Worm (Caenorhabditis elegans) whole organism, late embryonic: Measurements from ENCODE around the gene K02E7.11.
A peak's percentile ranks its signal among the peaks of the same experiment; 100 is the strongest.
"Not testable (repeated sequence)": the region's sequence is repeated elsewhere in the genome, so short reads cannot be mapped to it uniquely, and the experiment has no call there.

Experiments
- K09A11.1 ChIP-seq: sonication (generic microtip); optimal IDR thresholded peaks from 2 replicates; lab custom pipeline; 2017; ENCODE audit warnings: antibody characterized with exemption, mild to moderate bottlenecking, missing genetic modification characterization, missing compliant biosample characterization; ENCODE audit not compliant: insufficient read depth
- T23F11.4 ChIP-seq: fragments of 200-800 bp; sonication (Bioruptor generic); optimal IDR thresholded peaks from 2 replicates; lab custom pipeline; 2018; ENCODE audit warnings: mild to moderate bottlenecking, missing genetic modification characterization, missing compliant biosample characterization
- ahr-1 ChIP-seq: sonication (generic microtip); optimal IDR thresholded peaks from 2 replicates; lab custom pipeline; 2016; ENCODE audit warnings: missing genetic modification characterization, missing compliant biosample characterization
- ceh-14 ChIP-seq: sonication (generic microtip); optimal IDR thresholded peaks from 2 replicates; lab custom pipeline; 2016; ENCODE audit warnings: missing genotype, missing genetic modification characterization, missing compliant biosample characterization
- ceh-24 ChIP-seq: sonication (generic microtip); optimal IDR thresholded peaks from 2 replicates; lab custom pipeline; 2016; ENCODE audit warnings: mild to moderate bottlenecking, missing genetic modification characterization, missing compliant biosample characterization
- ceh-34 ChIP-seq: sonication (generic microtip); optimal IDR thresholded peaks from 2 replicates; lab custom pipeline; 2016; ENCODE audit warnings: mild to moderate bottlenecking, missing genetic modification characterization, missing compliant biosample characterization
- ceh-48 ChIP-seq: sonication (generic microtip); optimal IDR thresholded peaks from 2 replicates; lab custom pipeline; 2016; ENCODE audit warnings: missing genetic modification characterization, inconsistent platforms, missing compliant biosample characterization
- ceh-6 ChIP-seq: fragments of 200-800 bp; sonication (Bioruptor generic); optimal IDR thresholded peaks from 2 replicates; lab custom pipeline; 2018; ENCODE audit warnings: mild to moderate bottlenecking, missing genetic modification characterization, missing compliant biosample characterization
- ceh-9 ChIP-seq: sonication (generic microtip); optimal IDR thresholded peaks from 2 replicates; lab custom pipeline; 2016; ENCODE audit warnings: mild to moderate bottlenecking, missing genetic modification characterization, inconsistent platforms, missing compliant biosample characterization
- che-1 ChIP-seq: sonication (generic microtip); optimal IDR thresholded peaks from 2 replicates; lab custom pipeline; 2016; ENCODE audit warnings: mild to moderate bottlenecking, missing genetic modification characterization, missing compliant biosample characterization
- dve-1 ChIP-seq: sonication (generic microtip); optimal IDR thresholded peaks from 2 replicates; lab custom pipeline; 2017; ENCODE audit warnings: antibody characterized with exemption, mild to moderate bottlenecking, missing genetic modification characterization, missing compliant biosample characterization
- elt-2 ChIP-seq: sonication (generic microtip); optimal IDR thresholded peaks from 2 replicates; lab custom pipeline; 2016; ENCODE audit warnings: missing genetic modification reagents, missing genetic modification characterization, missing compliant biosample characterization
- elt-4 ChIP-seq: sonication (generic microtip); optimal IDR thresholded peaks from 2 replicates; lab custom pipeline; 2016; ENCODE audit warnings: missing genetic modification characterization, missing compliant biosample characterization
- fax-1 ChIP-seq: sonication (generic microtip); optimal IDR thresholded peaks from 2 replicates; lab custom pipeline; 2016; ENCODE audit warnings: missing genotype, missing genetic modification characterization, missing compliant biosample characterization
- hlh-13 ChIP-seq: fragments of 200-800 bp; sonication (Bioruptor generic); optimal IDR thresholded peaks from 2 replicates; lab custom pipeline; 2018; ENCODE audit warnings: mild to moderate bottlenecking, missing genetic modification characterization, missing compliant biosample characterization
- hlh-15 ChIP-seq: sonication (generic microtip); optimal IDR thresholded peaks from 2 replicates; lab custom pipeline; 2016; ENCODE audit warnings: missing genetic modification characterization, missing compliant biosample characterization
- lim-6 ChIP-seq: sonication (generic microtip); optimal IDR thresholded peaks from 2 replicates; lab custom pipeline; 2016; ENCODE audit warnings: missing genetic modification characterization, missing compliant biosample characterization
- madf-2 ChIP-seq: sonication (generic microtip); optimal IDR thresholded peaks from 2 replicates; lab custom pipeline; 2017; ENCODE audit warnings: missing genetic modification characterization, missing compliant biosample characterization
- nhr-11 ChIP-seq: fragments of 150-350 bp; optimal IDR thresholded peaks from 2 replicates; lab custom pipeline; 2014; ENCODE audit warnings: missing biosample characterization, missing genetic modification characterization
- nhr-232 ChIP-seq: sonication (generic microtip); optimal IDR thresholded peaks from 2 replicates; lab custom pipeline; 2016; ENCODE audit warnings: missing genetic modification characterization, missing compliant biosample characterization
- npax-4 ChIP-seq: sonication (generic microtip); optimal IDR thresholded peaks from 2 replicates; lab custom pipeline; 2016; ENCODE audit warnings: missing genetic modification characterization, missing compliant biosample characterization
- odd-2 ChIP-seq: sonication (generic microtip); optimal IDR thresholded peaks from 2 replicates; lab custom pipeline; 2017; ENCODE audit warnings: antibody characterized with exemption, mild to moderate bottlenecking, missing genetic modification characterization, missing compliant biosample characterization
- pat-9 ChIP-seq: fragments of 200-800 bp; sonication (Bioruptor generic); optimal IDR thresholded peaks from 2 replicates; lab custom pipeline; 2018; ENCODE audit warnings: mild to moderate bottlenecking, missing genetic modification characterization, moderate library complexity, missing compliant biosample characterization
- pax-1 ChIP-seq: fragments of 150-350 bp; optimal IDR thresholded peaks from 2 replicates; lab custom pipeline; 2014; ENCODE audit warnings: missing biosample characterization, missing genetic modification characterization
- pha-2 ChIP-seq: sonication (generic microtip); optimal IDR thresholded peaks from 2 replicates; lab custom pipeline; 2017; ENCODE audit warnings: mild to moderate bottlenecking, missing genetic modification characterization, missing compliant biosample characterization
- pqm-1 ChIP-seq: sonication (generic microtip); optimal IDR thresholded peaks from 2 replicates; lab custom pipeline; 2016; ENCODE audit warnings: missing genetic modification characterization, missing compliant biosample characterization
- sdc-2 ChIP-seq: sonication (generic microtip); optimal IDR thresholded peaks from 2 replicates; lab custom pipeline; 2016; ENCODE audit warnings: missing genotype, missing genetic modification characterization, missing compliant biosample characterization
- sox-4 ChIP-seq: sonication (generic microtip); optimal IDR thresholded peaks from 2 replicates; lab custom pipeline; 2017; ENCODE audit warnings: mild to moderate bottlenecking, missing genetic modification characterization, inconsistent platforms, missing compliant biosample characterization
- syd-9 ChIP-seq: sonication (generic microtip); optimal IDR thresholded peaks from 2 replicates; lab custom pipeline; 2016; ENCODE audit warnings: mild to moderate bottlenecking, missing genetic modification characterization, moderate library complexity, missing compliant biosample characterization
- ttx-3 ChIP-seq: sonication (generic microtip); optimal IDR thresholded peaks from 2 replicates; lab custom pipeline; 2016; ENCODE audit warnings: missing genetic modification reagents, missing genetic modification characterization, missing compliant biosample characterization
- unc-42 ChIP-seq: sonication (generic microtip); optimal IDR thresholded peaks from 2 replicates; lab custom pipeline; 2016; ENCODE audit warnings: missing genotype, missing genetic modification characterization, missing compliant biosample characterization
- unc-86 ChIP-seq: sonication (generic microtip); optimal IDR thresholded peaks from 2 replicates; lab custom pipeline; 2016; ENCODE audit warnings: missing genetic modification characterization, missing compliant biosample characterization
- ztf-16 ChIP-seq: sonication (generic microtip); optimal IDR thresholded peaks from 2 replicates; lab custom pipeline; 2017; ENCODE audit warnings: missing genetic modification characterization, missing compliant biosample characterization

K02E7.11 gene

DNA sequence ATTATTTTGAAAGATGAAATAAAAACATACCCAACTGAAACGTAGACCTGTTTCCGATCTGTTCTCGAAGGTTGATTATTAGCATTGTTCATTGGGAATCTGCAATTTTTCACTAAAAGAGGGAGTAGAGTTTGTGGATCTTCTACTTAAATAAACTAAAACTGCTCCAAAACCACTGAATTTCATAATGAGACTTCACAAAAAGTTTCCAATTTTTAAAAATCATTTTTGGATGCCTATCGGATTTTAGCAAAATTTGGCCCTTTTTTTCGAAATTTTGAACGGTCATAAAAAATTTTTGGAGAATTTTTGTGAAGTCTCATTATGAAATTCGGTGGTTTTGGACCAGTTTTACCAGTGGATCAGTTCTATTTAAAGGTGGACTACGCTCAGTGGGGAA is 8.4 kb downstream of the K02E7.11 start, which contains the start of gene K02E7.10:
TSS of gene K02E7.10 (minus strand) at position 101 of the 400 bp plus-strand sequence.
- TF ChIP-seq ttx-3 (tag; lab: Kevin White, UChicago) = no peak
- no peak for TF ChIP-seq ceh-24
- no peak for TF ChIP-seq dve-1 (tag; lab: Kevin White, UChicago)
- no peak for TF ChIP-seq nhr-11 (tag; lab: Kevin White, UChicago)
- no peak for TF ChIP-seq che-1 (tag; lab: Kevin White, UChicago)
- TF ChIP-seq ztf-16 (tag; lab: Kevin White, UChicago) = no peak
- TF ChIP-seq pqm-1 (tag; lab: Kevin White, UChicago) = no peak
- TF ChIP-seq odd-2 (tag; lab: Kevin White, UChicago) = no peak
- TF ChIP-seq ceh-48 (tag; lab: Kevin White, UChicago) = no peak
- TF ChIP-seq pax-1 (tag; lab: Kevin White, UChicago) = no peak
- TF ChIP-seq pat-9 (tag; lab: Kevin White, UChicago) = no peak
- TF ChIP-seq sdc-2 (tag; lab: Kevin White, UChicago) = no peak
- no peak for TF ChIP-seq hlh-13 (GFP tag; lab: Kevin White, UChicago)
- no peak for TF ChIP-seq npax-4 (tag; lab: Kevin White, UChicago)
- no peak for TF ChIP-seq unc-86 (tag; lab: Kevin White, UChicago)
- no peak for TF ChIP-seq elt-4
- TF ChIP-seq syd-9 (tag; lab: Kevin White, UChicago) = no peak
- TF ChIP-seq pha-2 (tag; lab: Kevin White, UChicago) = no peak
- no peak for TF ChIP-seq K09A11.1 (tag; lab: Kevin White, UChicago)
- TF ChIP-seq, all 69 proteins: peak for 0

DNA sequence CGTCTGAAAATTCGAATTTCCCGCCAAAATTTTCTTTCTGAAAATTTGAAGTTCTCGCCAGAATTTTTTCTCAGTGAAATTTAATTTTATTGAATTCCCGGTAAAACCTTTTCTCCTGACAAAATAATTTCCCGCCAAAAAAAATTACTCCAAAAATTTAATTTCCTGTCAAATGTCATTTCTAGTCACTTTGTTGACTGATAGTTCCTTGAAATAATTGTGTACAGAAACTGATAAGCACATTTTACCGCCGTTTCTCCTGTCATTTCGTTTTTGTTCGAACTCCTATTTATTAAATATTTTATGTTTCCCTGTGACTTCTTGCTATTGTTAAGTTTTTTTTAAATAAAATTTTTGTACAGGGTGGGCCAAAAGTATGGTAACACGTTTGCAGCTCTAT is 11.4 kb downstream of the K02E7.11 start:
- TF ChIP-seq ztf-16 (tag; lab: Kevin White, UChicago) (no peak), fax-1 (no peak), npax-4 (tag; lab: Kevin White, UChicago) (no peak)

DNA sequence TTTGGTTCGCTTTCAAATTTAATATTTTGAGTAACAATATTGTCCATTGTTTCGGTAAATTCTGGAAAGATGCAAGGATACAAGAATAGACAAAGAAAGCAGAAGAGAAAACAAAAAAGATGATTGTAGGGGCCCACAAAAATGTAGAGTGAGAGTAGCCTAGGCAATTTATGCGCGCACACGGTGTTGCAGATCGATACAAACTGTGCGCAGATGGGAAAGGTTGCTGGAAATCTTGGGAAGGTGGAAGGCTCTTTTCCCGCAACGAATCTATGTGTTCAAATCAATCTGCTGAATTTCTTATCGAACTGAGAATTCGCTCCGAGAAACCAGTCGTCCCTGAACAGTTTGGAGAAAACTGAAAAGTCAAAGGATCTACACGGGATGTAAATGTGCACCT is 14.6 kb downstream of the K02E7.11 start, which contains the start of gene btb-10:
TSS of gene btb-10 (minus strand) at position 101 of the 400 bp plus-strand sequence.
- TF ChIP-seq elt-4; ceh-9 (tag; lab: Kevin White, UChicago); ceh-6 (GFP tag; lab: Kevin White, UChicago): not testable (repeated sequence)

DNA sequence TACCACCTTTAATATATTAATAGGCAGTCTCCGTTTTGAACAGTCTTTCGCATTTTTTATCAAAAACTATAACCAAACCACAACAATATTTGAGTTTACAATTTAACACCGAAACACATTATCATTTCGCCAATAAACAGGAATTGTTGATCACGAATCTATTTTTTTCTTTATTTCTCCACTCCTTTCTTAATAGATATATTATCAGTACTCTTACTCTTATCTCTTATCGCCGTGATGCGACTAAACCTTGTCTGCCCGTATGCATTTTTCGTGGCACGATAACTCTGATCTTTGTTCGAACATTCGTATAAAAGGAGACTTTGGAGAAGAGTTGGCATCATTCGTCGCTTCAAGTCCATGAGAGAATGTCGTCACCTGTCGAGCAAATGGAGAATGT is 18.5 kb downstream of the K02E7.11 start:
- TF ChIP-seq elt-2 (tag; lab: Kevin White, UChicago) (peak; percentile 94), lim-6 (tag; lab: Kevin White, UChicago) (no peak)

DNA sequence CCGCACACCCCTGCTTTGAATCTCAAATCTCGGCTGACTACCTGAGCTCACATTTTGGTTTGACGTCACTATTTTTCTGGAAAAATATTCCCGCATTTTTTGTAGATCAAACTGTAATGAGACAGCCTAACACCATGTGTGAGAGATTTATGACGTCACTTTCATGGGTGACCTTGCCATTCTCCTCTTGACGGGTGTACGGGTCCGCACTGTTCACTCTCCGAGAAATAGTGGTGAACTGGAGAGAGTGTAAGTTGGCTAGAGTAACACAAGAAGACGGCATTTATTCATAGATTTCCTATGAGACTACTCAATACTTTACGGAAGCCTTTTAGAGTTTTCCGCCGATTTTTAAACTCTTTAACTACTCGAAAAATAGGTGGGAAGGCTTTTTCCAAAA is 20.6 kb downstream of the K02E7.11 start, which contains the start of gene K02E7.7:
TSS of gene K02E7.7 (plus strand) at position 301 of the 400 bp plus-strand sequence.
- not testable (repeated sequence) for TF ChIP-seq ceh-9, syd-9, ceh-34 (tag; lab: Kevin White, UChicago)

DNA sequence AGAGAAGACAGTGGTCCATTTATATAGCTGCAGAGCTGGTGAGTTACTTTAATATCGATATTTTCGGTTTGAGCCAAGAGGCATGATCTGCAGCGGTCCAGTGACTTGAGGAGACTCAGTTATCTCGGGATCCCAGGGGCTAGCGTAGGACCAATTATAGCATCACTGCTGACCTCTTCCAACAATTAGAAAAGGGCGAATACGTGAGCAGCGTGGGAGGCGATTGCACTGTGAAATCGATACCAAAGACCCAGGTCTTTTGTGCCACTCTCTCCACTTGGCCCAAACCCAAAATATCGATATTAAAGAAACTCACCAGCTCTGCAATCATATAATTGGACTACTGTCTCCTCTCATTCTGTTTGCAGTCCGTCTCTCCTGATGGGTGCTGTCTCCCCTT is 25.5 kb downstream of the K02E7.11 start, which contains the start of gene fbxb-40:
TSS of gene fbxb-40 (minus strand) at position 101 of the 400 bp plus-strand sequence.
- no peak for TF ChIP-seq ahr-1 (tag; lab: Kevin White, UChicago)
- no peak for TF ChIP-seq ceh-14 (tag; lab: Kevin White, UChicago)
- no peak for TF ChIP-seq nhr-232

DNA sequence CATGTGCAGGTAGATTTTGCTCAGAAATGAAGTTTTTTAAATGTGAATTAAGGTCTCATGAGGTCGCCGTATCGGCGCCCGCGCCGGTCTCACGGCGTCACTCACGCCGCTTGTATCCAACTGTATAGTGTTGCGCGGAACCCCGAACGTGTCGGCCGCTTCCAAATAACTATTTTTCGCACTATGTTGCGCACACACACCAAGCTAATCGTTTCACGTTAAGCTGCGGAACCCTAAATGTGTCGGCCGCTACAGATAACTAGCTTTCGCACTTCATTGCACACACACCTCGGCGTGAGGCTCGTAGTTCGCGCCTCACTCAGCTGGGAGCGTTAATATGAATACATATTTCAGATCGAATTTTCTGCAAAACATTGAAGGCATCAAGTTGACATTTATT is 28.4 kb downstream of the K02E7.11 start:
- no peak for TF ChIP-seq hlh-15 (tag; lab: Kevin White, UChicago)
- no peak for TF ChIP-seq madf-2 (tag; lab: Kevin White, UChicago)
- TF ChIP-seq ceh-9 (tag; lab: Kevin White, UChicago) = no peak
- no peak for TF ChIP-seq unc-42 (tag; lab: Kevin White, UChicago)
- no peak for TF ChIP-seq K09A11.1 (tag; lab: Kevin White, UChicago)
- TF ChIP-seq sox-4 (tag; lab: Kevin White, UChicago) = no peak
- no peak for TF ChIP-seq ceh-48 (tag; lab: Kevin White, UChicago)
- TF ChIP-seq T23F11.4 (GFP tag; lab: Kevin White, UChicago) = no peak
- no peak for TF ChIP-seq che-1 (tag; lab: Kevin White, UChicago)
- TF ChIP-seq, all 69 proteins: peak for 0
